Worm (Caenorhabditis elegans): ENCODE measurements around the gene srj-4.

DNA sequence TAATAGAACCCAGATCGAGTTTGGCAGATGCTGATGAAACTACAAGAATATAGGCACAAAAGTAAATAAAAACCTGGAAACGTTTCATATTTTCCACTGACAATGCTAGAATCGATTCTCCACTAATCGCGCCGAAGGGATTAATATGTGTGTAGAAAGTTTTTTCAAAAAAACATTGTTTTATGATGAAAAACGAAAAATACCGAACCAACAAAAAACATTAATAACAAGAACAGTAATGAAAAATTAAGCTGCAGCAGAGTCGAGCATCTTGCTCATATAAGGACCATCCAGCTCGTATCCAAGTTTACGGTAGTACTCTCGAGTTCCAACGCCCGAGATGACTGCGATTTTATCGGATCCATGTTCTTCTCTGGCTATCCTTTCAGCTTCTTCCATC, 16.3 kb downstream of the srj-4 start, which contains the start of gene clec-224:
- TF ChIP-seq unc-62 (GFP tag; optimal IDR thresholded peaks at IDR 0.05 in 1 of 2), result peak in 1 of 2 experiments; percentile 47
- TF ChIP-seq unc-62 (tag; optimal IDR thresholded peaks at IDR 0.05), result no peak
- TF ChIP-seq nhr-77 (tag; optimal IDR thresholded peaks at IDR 0.05), result no peak
- no peak for TF ChIP-seq F37D6.2 (tag; optimal IDR thresholded peaks at IDR 0.05)
- TF ChIP-seq egl-27 (tag; optimal IDR thresholded peaks at IDR 0.05), result no peak
- TF ChIP-seq daf-16 (GFP tag; optimal IDR thresholded peaks at IDR 0.05), result no peak
- TF ChIP-seq daf-16 (tag; optimal IDR thresholded peaks at IDR 0.05), result no peak
- no peak for TF ChIP-seq ama-1 (optimal IDR thresholded peaks at IDR 0.05)
- TF ChIP-seq skn-1 (tag; optimal IDR thresholded peaks at IDR 0.05), result no peak
- no peak for TF ChIP-seq fkh-10 (GFP tag; optimal IDR thresholded peaks at IDR 0.05)
- TF ChIP-seq nhr-237 (tag; optimal IDR thresholded peaks at IDR 0.05), result no peak
